Worm (Caenorhabditis elegans) whole organism, L2 larva: ENCODE measurements around the gene swsn-4.

Experiments
- C34F6.9 ChIP-seq: fragments of 150-350 bp; optimal IDR thresholded peaks from 2 replicates; lab custom pipeline; 2014; ENCODE audit warnings: missing biosample characterization, missing genetic modification characterization
- F13H6.1 ChIP-seq: sonication (generic microtip); optimal IDR thresholded peaks from 2 replicates; lab custom pipeline; 2016; ENCODE audit warnings: missing genetic modification characterization, missing compliant biosample characterization
- Y55F3AM.14 ChIP-seq: fragments of 200-800 bp; sonication (Bioruptor generic); optimal IDR thresholded peaks from 2 replicates; lab custom pipeline; 2018; ENCODE audit warnings: mild to moderate bottlenecking, missing genetic modification characterization, missing compliant biosample characterization
- ZK546.5 ChIP-seq: sonication (generic microtip); optimal IDR thresholded peaks from 2 replicates; lab custom pipeline; 2017; ENCODE audit warnings: missing biosample characterization, missing genetic modification characterization
- aly-2 ChIP-seq: fragments of 150-350 bp; optimal IDR thresholded peaks from 2 replicates; lab custom pipeline; 2014; ENCODE audit warnings: missing biosample characterization, missing genetic modification characterization
- ama-1 ChIP-seq: fragments of 150-350 bp; optimal IDR thresholded peaks from 2 replicates; lab custom pipeline; 2018; ENCODE audit warnings: inconsistent platforms
- blmp-1 ChIP-seq: sonication (generic microtip); optimal IDR thresholded peaks from 2 replicates; lab custom pipeline; 2017; ENCODE audit warnings: missing genetic modification characterization, mild to moderate bottlenecking, missing compliant biosample characterization, antibody characterized with exemption, moderate library complexity; ENCODE audit not compliant: insufficient read depth
- ceh-82 ChIP-seq: fragments of 150-350 bp; optimal IDR thresholded peaks from 2 replicates; lab custom pipeline; 2014; ENCODE audit warnings: missing biosample characterization, missing genetic modification characterization
- crh-2 ChIP-seq: sonication (generic microtip); optimal IDR thresholded peaks from 2 replicates; lab custom pipeline; 2017; ENCODE audit warnings: missing biosample characterization, missing genetic modification characterization
- dmd-4 ChIP-seq: sonication (generic microtip); optimal IDR thresholded peaks from 2 replicates; lab custom pipeline; 2017; ENCODE audit warnings: missing biosample characterization, missing genetic modification characterization
- egl-27 ChIP-seq: sonication (generic microtip); optimal IDR thresholded peaks from 3 replicates; lab custom pipeline; 2017; ENCODE audit warnings: missing biosample characterization, missing genetic modification reagents, missing genetic modification characterization
- elt-3 ChIP-seq: sonication (generic microtip); optimal IDR thresholded peaks from 2 replicates; lab custom pipeline; 2017; ENCODE audit warnings: missing biosample characterization, missing genetic modification characterization
- fos-1 ChIP-seq: fragments of 150-350 bp; optimal IDR thresholded peaks from 2 replicates; lab custom pipeline; 2014; ENCODE audit warnings: missing biosample characterization, missing genetic modification characterization
- gmeb-1 ChIP-seq: fragments of 150-350 bp; optimal IDR thresholded peaks from 2 replicates; lab custom pipeline; 2014; ENCODE audit warnings: missing biosample characterization, missing genetic modification characterization
- lin-13 ChIP-seq: fragments of 150-350 bp; optimal IDR thresholded peaks from 2 replicates; lab custom pipeline; 2014; ENCODE audit warnings: missing biosample characterization, missing genetic modification reagents, missing genetic modification characterization
- lin-39 ChIP-seq: fragments of 150-350 bp; optimal IDR thresholded peaks from 2 replicates; lab custom pipeline; 2014; ENCODE audit warnings: missing biosample characterization, missing genetic modification reagents, missing genetic modification characterization
- lsy-2 ChIP-seq, 2 experiments: fragments of 150-350 bp in 1 of 2; sonication (generic microtip) in 1 of 2; optimal IDR thresholded peaks; 2 replicates each; lab custom pipeline; 2014 to 2017; ENCODE audit warnings: missing biosample characterization in 2 of 2, missing genetic modification characterization in 2 of 2
- mab-5 ChIP-seq: fragments of 150-350 bp; optimal IDR thresholded peaks from 2 replicates; lab custom pipeline; 2014; ENCODE audit warnings: missing biosample characterization, missing genetic modification characterization
- mbf-1 ChIP-seq: sonication (generic microtip); optimal IDR thresholded peaks from 2 replicates; lab custom pipeline; 2017; ENCODE audit warnings: missing biosample characterization, missing genetic modification characterization
- nhr-10 ChIP-seq: sonication (generic microtip); optimal IDR thresholded peaks from 2 replicates; lab custom pipeline; 2017; ENCODE audit warnings: missing biosample characterization, missing genetic modification characterization
- nhr-11 ChIP-seq: fragments of 150-350 bp; optimal IDR thresholded peaks from 2 replicates; lab custom pipeline; 2014; ENCODE audit warnings: missing biosample characterization, missing genetic modification characterization
- nhr-12 ChIP-seq: fragments of 150-350 bp; optimal IDR thresholded peaks from 2 replicates; lab custom pipeline; 2014; ENCODE audit warnings: missing biosample characterization, missing genetic modification characterization
- nhr-129 ChIP-seq: fragments of 150-350 bp; optimal IDR thresholded peaks from 2 replicates; lab custom pipeline; 2014; ENCODE audit warnings: missing biosample characterization, missing genetic modification characterization
- nhr-21 ChIP-seq: fragments of 150-350 bp; optimal IDR thresholded peaks from 2 replicates; lab custom pipeline; 2014; ENCODE audit warnings: missing biosample characterization, missing genetic modification characterization
- nhr-23 ChIP-seq: fragments of 150-350 bp; optimal IDR thresholded peaks from 2 replicates; lab custom pipeline; 2014; ENCODE audit warnings: missing biosample characterization, missing genetic modification reagents, missing genetic modification characterization
- nhr-25 ChIP-seq: fragments of 150-350 bp; sonication (generic microtip); optimal IDR thresholded peaks from 3 replicates; lab custom pipeline; 2014; ENCODE audit warnings: missing biosample characterization, missing genetic modification characterization
- nhr-77 ChIP-seq: fragments of 150-350 bp; optimal IDR thresholded peaks from 2 replicates; lab custom pipeline; 2014; ENCODE audit warnings: missing biosample characterization, missing genetic modification characterization
- sem-4 ChIP-seq: fragments of 150-350 bp; optimal IDR thresholded peaks from 2 replicates; lab custom pipeline; 2014; ENCODE audit warnings: missing biosample characterization, missing genetic modification reagents, missing genetic modification characterization
- skn-1 ChIP-seq: sonication (generic microtip); optimal IDR thresholded peaks from 2 replicates; lab custom pipeline; 2017; ENCODE audit warnings: missing biosample characterization, missing genetic modification characterization
- sma-3 ChIP-seq: sonication (generic microtip); optimal IDR thresholded peaks from 2 replicates; lab custom pipeline; 2016; ENCODE audit warnings: missing genetic modification reagents, missing genetic modification characterization, missing compliant biosample characterization
- sma-9 ChIP-seq, 2 experiments: fragments of 150-350 bp in 1 of 2; sonication (generic microtip) in 1 of 2; optimal IDR thresholded peaks; 2 replicates each; lab custom pipeline; 2014 to 2016; ENCODE audit warnings: missing genetic modification characterization in 2 of 2, mild to moderate bottlenecking in 1 of 2, missing biosample characterization in 1 of 2, missing compliant biosample characterization in 1 of 2, missing genetic modification reagents in 1 of 2, moderate library complexity in 1 of 2
- snpc-4 ChIP-seq: fragments of 150-350 bp; optimal IDR thresholded peaks from 2 replicates; lab custom pipeline; 2014; ENCODE audit warnings: missing biosample characterization, missing genetic modification characterization
- unc-39 ChIP-seq: fragments of 150-350 bp; optimal IDR thresholded peaks from 2 replicates; lab custom pipeline; 2014; ENCODE audit warnings: missing biosample characterization, missing genetic modification characterization
- unc-55 ChIP-seq: fragments of 150-350 bp; sonication (generic microtip); optimal IDR thresholded peaks from 3 replicates; lab custom pipeline; 2014; ENCODE audit warnings: missing biosample characterization, missing genetic modification reagents, missing genetic modification characterization
- unc-62 ChIP-seq: fragments of 150-350 bp; optimal IDR thresholded peaks from 2 replicates; lab custom pipeline; 2014; ENCODE audit warnings: missing biosample characterization, missing genetic modification reagents, missing genetic modification characterization
- zag-1 ChIP-seq: fragments of 150-350 bp; optimal IDR thresholded peaks from 2 replicates; lab custom pipeline; 2014; ENCODE audit warnings: missing biosample characterization, missing genetic modification characterization
- ztf-11 ChIP-seq: sonication (generic microtip); optimal IDR thresholded peaks from 2 replicates; lab custom pipeline; 2017; ENCODE audit warnings: missing biosample characterization, missing genetic modification characterization
- ztf-4 ChIP-seq: fragments of 150-350 bp; optimal IDR thresholded peaks from 2 replicates; lab custom pipeline; 2014; ENCODE audit warnings: missing biosample characterization, missing genetic modification characterization

The swsn-4 gene

ce11 chrIV:11094974-11095373 lies 30.9 kb upstream of the swsn-4 start, which contains the start of gene M7.8:
TSS of gene M7.8 (minus strand) at chrIV:11095085.
- peak in 1 of 2 experiments; percentile 35 for TF ChIP-seq lsy-2 (tag; optimal IDR thresholded peaks at IDR 0.05; lab: Kevin White, UChicago)
- peak; percentile 31 for TF ChIP-seq unc-55 (GFP tag; lab: Kevin White, UChicago)
- no peak for TF ChIP-seq mab-5
- TF ChIP-seq zag-1 (tag; lab: Kevin White, UChicago), result peak; percentile 92
- TF ChIP-seq egl-27, result no peak
- no peak for TF ChIP-seq dmd-4 (tag; lab: Kevin White, UChicago)
- peak; percentile 30 for TF ChIP-seq crh-2 (tag; lab: Kevin White, UChicago)
- peak; percentile 44 for TF ChIP-seq C34F6.9 (tag; lab: Kevin White, UChicago)

- no peak for TF ChIP-seq F13H6.1 (tag; lab: Kevin White, UChicago)
- no peak for TF ChIP-seq lin-39 (tag; lab: Kevin White, UChicago)
- no peak for TF ChIP-seq nhr-10
- peak in 1 of 2 experiments; percentile 23 for TF ChIP-seq lsy-2 (tag; optimal IDR thresholded peaks at IDR 0.05; lab: Kevin White, UChicago)
- peak; percentile 17 for TF ChIP-seq nhr-129
- TF ChIP-seq zag-1 (tag; lab: Kevin White, UChicago), result peak; percentile 10
- TF ChIP-seq dmd-4 (tag; lab: Kevin White, UChicago), result no peak
- TF ChIP-seq sma-9 (GFP tag; optimal IDR thresholded peaks at IDR 0.05; lab: Kevin White, UChicago), result peak; percentile 28
- TF ChIP-seq sma-9 (tag; optimal IDR thresholded peaks at IDR 0.05; lab: Kevin White, UChicago), result no peak
- TF ChIP-seq unc-55 (GFP tag; lab: Kevin White, UChicago), result no peak
- TF ChIP-seq mab-5, result no peak
Measured at ce11 chrIV:11097795-11098194, 28.0 kb upstream of the swsn-4 start, which contains the start of gene M7.12. TSS of gene M7.12 (minus strand) at chrIV:11097982.

ce11 chrIV:11100271-11100670 lies 25.6 kb upstream of the swsn-4 start, which contains the start of gene str-3:
TSS of gene str-3 (minus strand) at chrIV:11100371.
- TF ChIP-seq nhr-129 (no peak), crh-2 (tag; lab: Kevin White, UChicago) (no peak), ama-1 (lab: Kevin White, UChicago) (no peak), ceh-82 (tag; lab: Kevin White, UChicago) (no peak), gmeb-1 (no peak)
- TF ChIP-seq, all 48 proteins: peak for 0

ce11 chrIV:11101383-11101782 lies 24.4 kb upstream of the swsn-4 start, which contains the start of gene srlf-18:
TSS of gene srlf-18 (minus strand) at chrIV:11101483.
- no peak for TF ChIP-seq nhr-11 (tag; lab: Kevin White, UChicago)
- no peak for TF ChIP-seq nhr-10
- no peak for TF ChIP-seq ama-1 (lab: Kevin White, UChicago)
- no peak for TF ChIP-seq blmp-1 (tag; lab: Kevin White, UChicago)
- no peak for TF ChIP-seq egl-27
- TF ChIP-seq aly-2 (tag; lab: Kevin White, UChicago), result no peak
- TF ChIP-seq skn-1 (tag; lab: Kevin White, UChicago), result no peak
- no peak for TF ChIP-seq fos-1 (tag; lab: Kevin White, UChicago)
- TF ChIP-seq elt-3 (tag; lab: Kevin White, UChicago), result no peak
- TF ChIP-seq ztf-11 (tag; lab: Kevin White, UChicago), result no peak
- TF ChIP-seq nhr-77, result no peak
- TF ChIP-seq unc-62 (GFP tag; lab: Kevin White, UChicago), result no peak
- no peak for TF ChIP-seq sma-9 (GFP tag; optimal IDR thresholded peaks at IDR 0.05; lab: Kevin White, UChicago)
- TF ChIP-seq sma-9 (tag; optimal IDR thresholded peaks at IDR 0.05; lab: Kevin White, UChicago), result no peak
- TF ChIP-seq unc-39, result no peak

- no peak for TF ChIP-seq Y55F3AM.14 (GFP tag; lab: Kevin White, UChicago)
- no peak for TF ChIP-seq skn-1 (tag; lab: Kevin White, UChicago)
- TF ChIP-seq nhr-25, result no peak
- TF ChIP-seq zag-1 (tag; lab: Kevin White, UChicago), result no peak
- no peak for TF ChIP-seq mab-5
- TF ChIP-seq snpc-4 (tag; lab: Kevin White, UChicago), result no peak
- TF ChIP-seq elt-3 (tag; lab: Kevin White, UChicago), result no peak
- no peak for TF ChIP-seq ama-1 (lab: Kevin White, UChicago)
- no peak for TF ChIP-seq fos-1 (tag; lab: Kevin White, UChicago)
- no peak for TF ChIP-seq lin-39 (tag; lab: Kevin White, UChicago)
- TF ChIP-seq lin-13, result no peak
Measured at ce11 chrIV:11102608-11103007, 23.2 kb upstream of the swsn-4 start, which contains the start of gene srlf-17. TSS of gene srlf-17 (minus strand) at chrIV:11102708.

ce11 chrIV:11103501-11103900 lies 22.3 kb upstream of the swsn-4 start:
- TF ChIP-seq zag-1 (tag; lab: Kevin White, UChicago) (no peak), ztf-4 (tag; lab: Kevin White, UChicago) (no peak), ZK546.5 (no peak), sem-4 (tag; lab: Kevin White, UChicago) (no peak), sma-3 (GFP tag; lab: Kevin White, UChicago) (no peak), elt-3 (tag; lab: Kevin White, UChicago) (no peak), ceh-82 (tag; lab: Kevin White, UChicago) (no peak), ama-1 (lab: Kevin White, UChicago) (no peak), nhr-23 (no peak), fos-1 (tag; lab: Kevin White, UChicago) (no peak), nhr-77 (no peak), ztf-11 (tag; lab: Kevin White, UChicago) (no peak), gmeb-1 (no peak), mbf-1 (no peak), nhr-21 (tag; lab: Kevin White, UChicago) (no peak), dmd-4 (tag; lab: Kevin White, UChicago) (no peak), nhr-12 (tag; lab: Kevin White, UChicago) (no peak)
- TF ChIP-seq, all 48 proteins: peak for 0
